Worm (Caenorhabditis elegans): ENCODE measurements around the gene spp-6.

Gene spp-6

ce11 chrX:7279671-7280389, 37.3 kb upstream of the spp-6 start, which contains the start of gene unc-10:
Gene unc-10, minus strand, starts transcription at chrX:7280322.
- no peak for TF ChIP-seq fos-1 (tag; optimal IDR thresholded peaks at IDR 0.05)
- no peak for TF ChIP-seq unc-98 (GFP tag; IDR thresholded peaks at IDR 0.05)
- TF ChIP-seq unc-30 (tag; optimal IDR thresholded peaks at IDR 0.05) = no peak
- no peak for TF ChIP-seq lir-3 (tag; optimal IDR thresholded peaks at IDR 0.05; ENCODE audit: poor library complexity)

- TF ChIP-seq hlh-4 (tag; optimal IDR thresholded peaks at IDR 0.05) = no peak
- TF ChIP-seq ceh-63 (GFP tag; optimal IDR thresholded peaks at IDR 0.05) = no peak
- peak; percentile 74 for TF ChIP-seq lin-14 (GFP tag; optimal IDR thresholded peaks at IDR 0.05)
- no peak for TF ChIP-seq mep-1 (tag; optimal IDR thresholded peaks at IDR 0.05)
- no peak for TF ChIP-seq F16B12.6 (tag; optimal IDR thresholded peaks at IDR 0.05)
- TF ChIP-seq efl-3 (GFP tag; optimal IDR thresholded peaks at IDR 0.05) = no peak
- no peak for TF ChIP-seq fkh-10 (GFP tag; optimal IDR thresholded peaks at IDR 0.05)
- no peak for TF ChIP-seq hlh-17 (GFP tag; optimal IDR thresholded peaks at IDR 0.05; ENCODE audit: borderline replicate concordance)
- peak; percentile 27 for TF ChIP-seq ceh-8 (GFP tag; optimal IDR thresholded peaks at IDR 0.05)
- no peak for TF ChIP-seq ces-1 (GFP tag; optimal IDR thresholded peaks at IDR 0.05)
- TF ChIP-seq ceh-82 (tag; optimal IDR thresholded peaks at IDR 0.05) = peak in 1 of 3 experiments; percentile 12
These were observed 35.8 kb upstream of the spp-6 start for ce11 chrX:7281347-7281746.

- no peak for TF ChIP-seq elt-3 (tag; optimal IDR thresholded peaks at IDR 0.05)
- no peak for TF ChIP-seq hpl-2 (GFP tag; optimal IDR thresholded peaks at IDR 0.05)
- no peak for TF ChIP-seq aly-2 (tag; optimal IDR thresholded peaks at IDR 0.05)
- TF ChIP-seq ama-1 (optimal IDR thresholded peaks at IDR 0.05) = no peak
- TF ChIP-seq unc-98 (GFP tag; IDR thresholded peaks at IDR 0.05) = no peak
- no peak for TF ChIP-seq lsy-2 (tag; optimal IDR thresholded peaks at IDR 0.05)
- TF ChIP-seq nhr-47 (tag; optimal IDR thresholded peaks at IDR 0.05) = no peak
- TF ChIP-seq zag-1 (tag; optimal IDR thresholded peaks at IDR 0.05) = no peak
- TF ChIP-seq Y116A8C.19 (tag; optimal IDR thresholded peaks at IDR 0.05; ENCODE audit: borderline replicate concordance) = no peak
- TF ChIP-seq fos-1 (tag; optimal IDR thresholded peaks at IDR 0.05) = no peak
- TF ChIP-seq egl-13 (tag; optimal IDR thresholded peaks at IDR 0.05) = no peak
- no peak for TF ChIP-seq lin-13 (GFP tag; optimal IDR thresholded peaks at IDR 0.05)
- no peak for TF ChIP-seq rnt-1 (tag; optimal IDR thresholded peaks at IDR 0.05)
- TF ChIP-seq nhr-28 (tag; optimal IDR thresholded peaks at IDR 0.05) = no peak
- TF ChIP-seq C16A3.4 (tag; optimal IDR thresholded peaks at IDR 0.05) = no peak
- TF ChIP-seq lin-35 (GFP tag; optimal IDR thresholded peaks at IDR 0.05) = no peak
- TF ChIP-seq blmp-1 (tag; optimal IDR thresholded peaks at IDR 0.05) = no peak
- TF ChIP-seq efl-1 (optimal IDR thresholded peaks at IDR 0.05) = no peak
- TF ChIP-seq efl-1 (GFP tag; optimal IDR thresholded peaks at IDR 0.05 in 1 of 2) = no peak
- no peak for TF ChIP-seq snu-23 (GFP tag; optimal IDR thresholded peaks at IDR 0.05)
- TF ChIP-seq tlp-1 (tag; optimal IDR thresholded peaks at IDR 0.05) = no peak
These were observed 34.0 kb upstream of the spp-6 start for ce11 chrX:7283136-7283535.

DNA sequence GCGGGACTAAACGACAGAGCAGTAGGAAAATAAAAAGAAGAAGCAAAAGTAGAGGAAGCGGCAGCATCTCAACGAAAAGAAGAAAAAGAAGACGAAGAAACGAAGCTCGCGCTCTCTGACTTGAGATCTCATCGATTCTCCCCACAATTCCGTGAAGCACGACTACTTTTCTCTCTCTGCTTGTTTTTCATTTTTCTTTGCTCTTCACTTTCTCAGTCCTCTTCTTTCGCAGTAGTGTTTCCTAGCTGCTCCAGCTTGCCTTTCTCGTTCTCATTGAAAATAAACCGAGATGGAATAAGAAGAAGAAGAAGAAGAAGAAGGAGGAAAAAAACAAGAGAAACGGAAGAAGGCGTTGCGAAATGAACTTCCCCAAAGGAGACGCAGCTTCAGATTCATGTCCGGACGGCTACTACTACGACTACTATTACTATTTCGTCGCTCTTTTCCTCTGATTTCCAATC, 32.4 kb upstream of the spp-6 start:
- TF ChIP-seq sup-37 (GFP tag; optimal IDR thresholded peaks at IDR 0.05) (no peak), lin-14 (GFP tag; optimal IDR thresholded peaks at IDR 0.05) (peak; percentile 94), xbp-1 (tag; optimal IDR thresholded peaks at IDR 0.05) (peak; percentile 29), isw-1 (GFP tag; IDR thresholded peaks at IDR 0.05) (peak; percentile 33; the same call in 1 of the 2 replicates), lin-35 (GFP tag; optimal IDR thresholded peaks at IDR 0.05) (peak in 1 of 2 experiments; percentile 4), fkh-10 (GFP tag; optimal IDR thresholded peaks at IDR 0.05) (peak; percentile 96), C16A3.4 (tag; optimal IDR thresholded peaks at IDR 0.05) (peak; percentile 1), hpl-2 (GFP tag; optimal IDR thresholded peaks at IDR 0.05) (no peak), mdl-1 (tag; optimal IDR thresholded peaks at IDR 0.05) (no peak), ceh-88 (GFP tag; IDR thresholded peaks at IDR 0.05) (no peak), ceh-82 (tag; optimal IDR thresholded peaks at IDR 0.05) (peak in 1 of 3 experiments; percentile 48), aha-1 (tag; optimal IDR thresholded peaks at IDR 0.05) (no peak), tbx-2 (tag; optimal IDR thresholded peaks at IDR 0.05) (peak; percentile 67), mep-1 (tag; optimal IDR thresholded peaks at IDR 0.05) (peak; percentile 41), efl-1 (optimal IDR thresholded peaks at IDR 0.05) (peak; percentile 19 to 21), efl-1 (GFP tag; optimal IDR thresholded peaks at IDR 0.05 in 1 of 2) (no peak), rnt-1 (tag; optimal IDR thresholded peaks at IDR 0.05) (peak; percentile 4), unc-30 (tag; optimal IDR thresholded peaks at IDR 0.05) (no peak), C04F5.9 (tag; optimal IDR thresholded peaks at IDR 0.05) (no peak), fkh-8 (tag; optimal IDR thresholded peaks at IDR 0.05) (peak; percentile 70), pqm-1 (tag; optimal IDR thresholded peaks at IDR 0.05) (no peak), nhr-84 (tag; optimal IDR thresholded peaks at IDR 0.05) (no peak), snu-23 (GFP tag; optimal IDR thresholded peaks at IDR 0.05) (peak; percentile 31), nhr-71 (tag; optimal IDR thresholded peaks at IDR 0.05) (peak; percentile 62), unc-98 (GFP tag; IDR thresholded peaks at IDR 0.05) (no peak)
